Fruit fly (Drosophila melanogaster): ENCODE results near the gene Ets21C.

- no peak for TF ChIP-seq rn (GFP tag; IDR thresholded peaks at IDR 0.05)
- no peak for TF ChIP-seq Snoo (tag; optimal IDR thresholded peaks at IDR 0.05)
- no peak for TF ChIP-seq CG13204 (GFP tag; optimal IDR thresholded peaks at IDR 0.05)
Observed at dm6 chr2L:497657-498473, 54.9 kb downstream of the Ets21C start.

Measured in whole organism, pupa.